Worm (Caenorhabditis elegans): ENCODE measurements around the gene F16G10.2.

The F16G10.2 gene

DNA sequence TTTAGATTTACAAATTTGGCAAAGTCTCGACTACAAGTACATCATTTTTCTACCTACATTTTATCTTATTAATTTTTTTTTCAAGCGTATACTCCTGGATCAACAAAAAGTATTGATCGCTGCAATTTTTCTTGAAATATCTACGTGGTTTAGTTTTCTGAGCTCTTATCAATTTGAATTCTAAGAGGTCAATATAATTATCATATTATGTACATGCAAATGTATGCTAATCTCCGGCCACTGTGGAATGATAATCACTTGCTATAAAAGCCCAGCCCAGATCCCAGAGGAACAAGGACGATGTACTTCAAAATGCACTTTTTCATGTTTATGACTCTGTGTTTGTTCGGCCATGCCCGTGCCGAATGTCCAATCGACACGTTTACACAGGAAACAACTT, 18.3 kb upstream of the F16G10.2 start, which contains the start of gene F43C11.1:
Gene F43C11.1 (plus strand): TSS at position 301 of the 400 bp plus-strand sequence.
- no peak for TF ChIP-seq ceh-88 (GFP tag; IDR thresholded peaks at IDR 0.05)
- TF ChIP-seq ztf-11 (tag; optimal IDR thresholded peaks at IDR 0.05), result no peak
- no peak for TF ChIP-seq fos-1 (tag; optimal IDR thresholded peaks at IDR 0.05)
- TF ChIP-seq nhr-77 (tag; optimal IDR thresholded peaks at IDR 0.05), result no peak
- TF ChIP-seq unc-86 (tag; optimal IDR thresholded peaks at IDR 0.05), result no peak
- no peak for TF ChIP-seq snu-23 (GFP tag; optimal IDR thresholded peaks at IDR 0.05)
- no peak for TF ChIP-seq mdl-1 (tag; optimal IDR thresholded peaks at IDR 0.05)
- TF ChIP-seq egl-27 (tag; optimal IDR thresholded peaks at IDR 0.05), result no peak
- TF ChIP-seq lin-39 (tag; optimal IDR thresholded peaks at IDR 0.05), result no peak

- TF ChIP-seq efl-1 (optimal IDR thresholded peaks at IDR 0.05), result no peak
- TF ChIP-seq efl-1 (GFP tag; optimal IDR thresholded peaks at IDR 0.05 in 1 of 2), result peak in 1 of 2 experiments; percentile 18
- TF ChIP-seq lin-35 (GFP tag; optimal IDR thresholded peaks at IDR 0.05), result no peak
- no peak for TF ChIP-seq zip-4 (GFP tag; optimal IDR thresholded peaks at IDR 0.05)
Measured at ce11 chrII:2359965-2360364, 15.1 kb upstream of the F16G10.2 start, which contains the start of gene F43C11.16. Gene F43C11.16 (minus strand): TSS chrII:2360065.

ce11 chrII:2363673-2364072, 11.4 kb upstream of the F16G10.2 start, which contains the start of gene F43C11.11:
Gene F43C11.11 (minus strand): TSS chrII:2363773.
- TF ChIP-seq C34B4.2 (tag; optimal IDR thresholded peaks at IDR 0.05) (no peak), snpc-4 (tag; optimal IDR thresholded peaks at IDR 0.05) (no peak), lin-14 (GFP tag; optimal IDR thresholded peaks at IDR 0.05) (no peak), nhr-11 (tag; optimal IDR thresholded peaks at IDR 0.05) (no peak), rnt-1 (tag; optimal IDR thresholded peaks at IDR 0.05) (no peak), nhr-19 (GFP tag; conservative IDR thresholded peaks at IDR 0.05) (no peak), C04F5.9 (tag; optimal IDR thresholded peaks at IDR 0.05) (no peak), mab-9 (GFP tag; IDR thresholded peaks at IDR 0.05) (no peak), unc-130 (tag; optimal IDR thresholded peaks at IDR 0.05) (no peak), vab-15 (tag; optimal IDR thresholded peaks at IDR 0.05) (no peak), xbp-1 (tag; optimal IDR thresholded peaks at IDR 0.05) (no peak), F16B12.6 (tag; optimal IDR thresholded peaks at IDR 0.05) (no peak), pqm-1 (tag; optimal IDR thresholded peaks at IDR 0.05) (no peak), dpl-1 (GFP tag; optimal IDR thresholded peaks at IDR 0.05) (no peak), fkh-10 (GFP tag; optimal IDR thresholded peaks at IDR 0.05) (no peak), egl-13 (tag; optimal IDR thresholded peaks at IDR 0.05) (no peak), swsn-7 (tag; optimal IDR thresholded peaks at IDR 0.05) (no peak), ets-5 (GFP tag; IDR thresholded peaks at IDR 0.05) (no peak)

- TF ChIP-seq ceh-90 (tag; optimal IDR thresholded peaks at IDR 0.05) (no peak), unc-86 (tag; optimal IDR thresholded peaks at IDR 0.05) (no peak), ztf-4 (tag; optimal IDR thresholded peaks at IDR 0.05) (no peak), unc-98 (GFP tag; IDR thresholded peaks at IDR 0.05) (no peak), nhr-20 (tag; optimal IDR thresholded peaks at IDR 0.05) (no peak), pqm-1 (tag; optimal IDR thresholded peaks at IDR 0.05) (no peak), sox-4 (tag; optimal IDR thresholded peaks at IDR 0.05) (no peak), lin-35 (GFP tag; optimal IDR thresholded peaks at IDR 0.05) (no peak), lin-14 (GFP tag; optimal IDR thresholded peaks at IDR 0.05) (no peak), lsy-2 (tag; optimal IDR thresholded peaks at IDR 0.05) (no peak), ceh-63 (GFP tag; optimal IDR thresholded peaks at IDR 0.05) (no peak), dsc-1 (tag; optimal IDR thresholded peaks at IDR 0.05) (no peak), dpl-1 (GFP tag; optimal IDR thresholded peaks at IDR 0.05) (no peak), irx-1 (tag; optimal IDR thresholded peaks at IDR 0.05) (no peak), C34B4.2 (tag; optimal IDR thresholded peaks at IDR 0.05) (no peak), ceh-8 (GFP tag; optimal IDR thresholded peaks at IDR 0.05) (no peak), nhr-90 (tag; optimal IDR thresholded peaks at IDR 0.05; ENCODE audit: poor library complexity) (no peak), isw-1 (GFP tag; IDR thresholded peaks at IDR 0.05) (no peak), nhr-28 (tag; optimal IDR thresholded peaks at IDR 0.05) (no peak), mep-1 (tag; optimal IDR thresholded peaks at IDR 0.05) (no peak)
Measured at ce11 chrII:2366623-2367365, 8.3 kb upstream of the F16G10.2 start, which contains the start of the genes F43C11.12 and F16G10.5. Gene F43C11.12 (minus strand): TSS chrII:2366723. Gene F16G10.5 (plus strand): TSS chrII:2367315.

Data from whole organism, L1 larva.